ENCODE assay signal across 1 fruit fly cellular context in genomic region chr3L:13022854-13023560, dm6.
TF ChIP-seq lines count a peak whose summit lies in the region.

TSS of gene RpS12 (plus strand) at chr3L:13023352.

TF ChIP-seq in whole organism, embryonic, 481 proteins besides CTCF, POLR2A, EP300 and RAD21 (continued from another document and continues in another):
- peak; percentile 78 for TF ChIP-seq nom (GFP tag; optimal IDR thresholded peaks at IDR 0.05; lab: Kevin White, UChicago)
- TF ChIP-seq dysf (GFP tag; IDR thresholded peaks at IDR 0.05; lab: Robert Waterston, UW): peak; percentile 69
- TF ChIP-seq Ravus (GFP tag; IDR thresholded peaks at IDR 0.05; lab: Robert Waterston, UW): no peak
- peak; percentile 79 for TF ChIP-seq sr (GFP tag; IDR thresholded peaks at IDR 0.05; lab: Robert Waterston, UW)
- peak; percentile 91 for TF ChIP-seq Max (GFP tag; optimal IDR thresholded peaks at IDR 0.05; lab: Kevin White, UChicago)
- peak; percentile 93 for TF ChIP-seq caup (GFP tag; optimal IDR thresholded peaks at IDR 0.05; lab: Kevin White, UChicago; ENCODE audit: severe bottlenecking)
- peak; percentile 36; the same call in 1 of the 2 replicates for TF ChIP-seq CG43689 (GFP tag; IDR thresholded peaks at IDR 0.05; lab: Robert Waterston, UW)
- peak; percentile 56 for TF ChIP-seq Fer2 (tag; optimal IDR thresholded peaks at IDR 0.05; lab: Kevin White, UChicago)
- TF ChIP-seq psq (GFP tag; optimal IDR thresholded peaks at IDR 0.05; lab: Kevin White, UChicago): no peak
- peak; percentile 94 for TF ChIP-seq CG7987 (GFP tag; optimal IDR thresholded peaks at IDR 0.05; lab: Kevin White, UChicago)
- peak; percentile 92 for TF ChIP-seq Rfx (GFP tag; IDR thresholded peaks at IDR 0.05; lab: Robert Waterston, UW)
- TF ChIP-seq Drgx (GFP tag; IDR thresholded peaks at IDR 0.05; lab: Robert Waterston, UW): no peak; the same call in none of the 2 replicates
- peak; percentile 64 for TF ChIP-seq CG8944 (GFP tag; optimal IDR thresholded peaks at IDR 0.05; lab: Kevin White, UChicago)
- peak; percentile 82 for TF ChIP-seq inv (GFP tag; IDR thresholded peaks at IDR 0.05; lab: Robert Waterston, UW; ENCODE audit: partially characterized antibody)
- TF ChIP-seq CG34224 (GFP tag; IDR thresholded peaks at IDR 0.05; lab: Robert Waterston, UW; ENCODE audit: partially characterized antibody): peak; percentile 62
- no peak for TF ChIP-seq sd (tag; optimal IDR thresholded peaks at IDR 0.05; lab: Kevin White, UChicago)
- TF ChIP-seq CoRest (tag; optimal IDR thresholded peaks at IDR 0.05; lab: Kevin White, UChicago): peak; percentile 71
- TF ChIP-seq pzg (GFP tag; optimal IDR thresholded peaks at IDR 0.05; lab: Kevin White, UChicago): peak; percentile 81
- peak; percentile 73 for TF ChIP-seq pho (GFP tag; optimal IDR thresholded peaks at IDR 0.05; lab: Kevin White, UChicago)
- TF ChIP-seq lab (GFP tag; optimal IDR thresholded peaks at IDR 0.05; lab: Kevin White, UChicago): peak; percentile 90
- peak; percentile 99 for TF ChIP-seq MESR4 (GFP tag; optimal IDR thresholded peaks at IDR 0.05; lab: Kevin White, UChicago)
- TF ChIP-seq bigmax (GFP tag; optimal IDR thresholded peaks at IDR 0.05; lab: Kevin White, UChicago): peak; percentile 65
- peak; percentile 87 for TF ChIP-seq CG6813 (GFP tag; optimal IDR thresholded peaks at IDR 0.05; lab: Kevin White, UChicago)
- TF ChIP-seq HmgZ (tag; optimal IDR thresholded peaks at IDR 0.05; lab: Kevin White, UChicago): peak; percentile 59
- peak; percentile 44 for TF ChIP-seq CG8281 (tag; optimal IDR thresholded peaks at IDR 0.05; lab: Kevin White, UChicago)
- peak; percentile 82 for TF ChIP-seq CG17802 (tag; optimal IDR thresholded peaks at IDR 0.05; lab: Kevin White, UChicago)
- peak; percentile 82 for TF ChIP-seq CHES-1-like (GFP tag; optimal IDR thresholded peaks at IDR 0.05; lab: Kevin White, UChicago)
- peak; percentile 62 for TF ChIP-seq CG4282 (GFP tag; optimal IDR thresholded peaks at IDR 0.05; lab: Kevin White, UChicago)
- peak; percentile 58 for TF ChIP-seq Nf-YA (GFP tag; IDR thresholded peaks at IDR 0.05; lab: Robert Waterston, UW)
- TF ChIP-seq CG17328 (GFP tag; IDR thresholded peaks at IDR 0.05; lab: Robert Waterston, UW): peak; percentile 83
- peak; percentile 51 for TF ChIP-seq D19B (GFP tag; optimal IDR thresholded peaks at IDR 0.05; lab: Kevin White, UChicago)
- no peak for TF ChIP-seq br (optimal IDR thresholded peaks at IDR 0.05; lab: Kevin White, UChicago)
- TF ChIP-seq YL-1 (GFP tag; optimal IDR thresholded peaks at IDR 0.05; lab: Kevin White, UChicago): peak; percentile 86
- peak; percentile 77 for TF ChIP-seq CG1647 (GFP tag; optimal IDR thresholded peaks at IDR 0.05; lab: Kevin White, UChicago)
- TF ChIP-seq run (tag; optimal IDR thresholded peaks at IDR 0.05; lab: Kevin White, UChicago): peak; percentile 19
- TF ChIP-seq Sry-δ (GFP tag; optimal IDR thresholded peaks at IDR 0.05; lab: Kevin White, UChicago): peak; percentile 97
- peak; percentile 43; the same call in 1 of the 2 replicates for TF ChIP-seq MBD-R2 (GFP tag; IDR thresholded peaks at IDR 0.05; lab: Robert Waterston, UW)
- TF ChIP-seq ash1 (GFP tag; optimal IDR thresholded peaks at IDR 0.05; lab: Kevin White, UChicago): peak; percentile 81
- TF ChIP-seq E2f2 (GFP tag; IDR thresholded peaks at IDR 0.05; lab: Robert Waterston, UW): peak; percentile 38; the same call in 1 of the 2 replicates
- no peak for TF ChIP-seq CG15479 (GFP tag; optimal IDR thresholded peaks at IDR 0.05; lab: Kevin White, UChicago)
- peak; percentile 69 for TF ChIP-seq CG16779 (GFP tag; IDR thresholded peaks at IDR 0.05; lab: Robert Waterston, UW)
- peak; percentile 17; the same call in 1 of the 2 replicates for TF ChIP-seq rib (GFP tag; IDR thresholded peaks at IDR 0.05; lab: Robert Waterston, UW)
- TF ChIP-seq grn (GFP tag; optimal IDR thresholded peaks at IDR 0.05; lab: Kevin White, UChicago): no peak
- peak in 1 of 3 experiments; percentile 59 for TF ChIP-seq Stat92E (GFP tag; optimal IDR thresholded peaks at IDR 0.05; lab: Kevin White, UChicago)
- TF ChIP-seq sens-2 (GFP tag; IDR thresholded peaks at IDR 0.05; lab: Robert Waterston, UW): peak; percentile 75
- TF ChIP-seq CG10654 (GFP tag; optimal IDR thresholded peaks at IDR 0.05; lab: Kevin White, UChicago): peak; percentile 80
- TF ChIP-seq dimm (GFP tag; IDR thresholded peaks at IDR 0.05; lab: Robert Waterston, UW): no peak
- TF ChIP-seq chinmo (GFP tag; IDR thresholded peaks at IDR 0.05; lab: Robert Waterston, UW; ENCODE audit: partially characterized antibody): peak; percentile 60; the same call in 1 of the 4 replicates
- peak; percentile 82 for TF ChIP-seq hb (GFP tag; IDR thresholded peaks at IDR 0.05; lab: Robert Waterston, UW; ENCODE audit: partially characterized antibody)
- TF ChIP-seq Blimp-1 (GFP tag; optimal IDR thresholded peaks at IDR 0.05; lab: Kevin White, UChicago): no peak
- peak; percentile 71 for TF ChIP-seq CG4854 (GFP tag; optimal IDR thresholded peaks at IDR 0.05; lab: Kevin White, UChicago)
- peak; percentile 63 for TF ChIP-seq CG10543 (GFP tag; optimal IDR thresholded peaks at IDR 0.05; lab: Kevin White, UChicago)
- no peak; the same call in 2 of the 3 replicates for TF ChIP-seq croc (GFP tag; conservative IDR thresholded peaks at IDR 0.05; lab: Robert Waterston, UW)
- peak; percentile 62 for TF ChIP-seq CG4328 (GFP tag; optimal IDR thresholded peaks at IDR 0.05; lab: Kevin White, UChicago)
- peak; percentile 91 for TF ChIP-seq CG11456 (GFP tag; IDR thresholded peaks at IDR 0.05; lab: Robert Waterston, UW)
- no peak for TF ChIP-seq Doc2 (GFP tag; IDR thresholded peaks at IDR 0.05; lab: Robert Waterston, UW)
- TF ChIP-seq ewg (GFP tag; optimal IDR thresholded peaks at IDR 0.05; lab: Kevin White, UChicago): peak; percentile 57
- no peak for TF ChIP-seq CG11560 (tag; IDR thresholded peaks at IDR 0.05; lab: Robert Waterston, UW)
- peak; percentile 65 for TF ChIP-seq ind (GFP tag; optimal IDR thresholded peaks at IDR 0.05; lab: Kevin White, UChicago)
- TF ChIP-seq nmo (GFP tag; optimal IDR thresholded peaks at IDR 0.05; lab: Kevin White, UChicago): peak; percentile 56
- TF ChIP-seq Atf-2 (GFP tag; optimal IDR thresholded peaks at IDR 0.05; lab: Kevin White, UChicago): peak; percentile 65
- peak; percentile 66 for TF ChIP-seq pfk (GFP tag; optimal IDR thresholded peaks at IDR 0.05; lab: Kevin White, UChicago)
- TF ChIP-seq crol (GFP tag; IDR thresholded peaks at IDR 0.05; lab: Robert Waterston, UW): no peak
- peak; percentile 50; the same call in 1 of the 2 replicates for TF ChIP-seq gsb (GFP tag; IDR thresholded peaks at IDR 0.05; lab: Robert Waterston, UW)
- peak; percentile 73 for TF ChIP-seq CG12659 (GFP tag; optimal IDR thresholded peaks at IDR 0.05; lab: Kevin White, UChicago)
- TF ChIP-seq Dref (GFP tag; IDR thresholded peaks at IDR 0.05; lab: Robert Waterston, UW): peak; percentile 92
- TF ChIP-seq tup (GFP tag; optimal IDR thresholded peaks at IDR 0.05; lab: Kevin White, UChicago): peak; percentile 37
- TF ChIP-seq Oli (tag; optimal IDR thresholded peaks at IDR 0.05; lab: Kevin White, UChicago): peak; percentile 60
- peak; percentile 78 for TF ChIP-seq maf-S (GFP tag; optimal IDR thresholded peaks at IDR 0.05; lab: Kevin White, UChicago)
- TF ChIP-seq prd (optimal IDR thresholded peaks at IDR 0.05; lab: Kevin White, UChicago): no peak
- TF ChIP-seq prd (GFP tag; IDR thresholded peaks at IDR 0.05; lab: Robert Waterston, UW): peak; percentile 48; the same call in 2 of the 3 replicates
- TF ChIP-seq Hey (tag; optimal IDR thresholded peaks at IDR 0.05; lab: Kevin White, UChicago): peak; percentile 37
- TF ChIP-seq eyg (GFP tag; optimal IDR thresholded peaks at IDR 0.05; lab: Kevin White, UChicago): peak; percentile 71
- 0 out of 2 replicates have a peak, but pooled peaks have one; percentile 38 for TF ChIP-seq CkIIα-i1 (GFP tag; IDR thresholded peaks at IDR 0.05; lab: Robert Waterston, UW)
- TF ChIP-seq sob (GFP tag; IDR thresholded peaks at IDR 0.05; lab: Robert Waterston, UW): peak; percentile 88
- TF ChIP-seq row (GFP tag; IDR thresholded peaks at IDR 0.05; lab: Robert Waterston, UW): peak; percentile 80
- TF ChIP-seq CG2202 (tag; optimal IDR thresholded peaks at IDR 0.05; lab: Kevin White, UChicago): peak; percentile 67
- TF ChIP-seq cad (GFP tag; optimal IDR thresholded peaks at IDR 0.05; lab: Kevin White, UChicago): no peak
- no peak for TF ChIP-seq Lim3 (GFP tag; IDR thresholded peaks at IDR 0.05; lab: Robert Waterston, UW)
- peak; percentile 6 for TF ChIP-seq Dp (GFP tag; optimal IDR thresholded peaks at IDR 0.05; lab: Kevin White, UChicago)
- no peak for TF ChIP-seq zf30C (GFP tag; optimal IDR thresholded peaks at IDR 0.05; lab: Kevin White, UChicago)
- TF ChIP-seq ase (GFP tag; IDR thresholded peaks at IDR 0.05; lab: Robert Waterston, UW): peak; percentile 79
- peak; percentile 50 for TF ChIP-seq org-1 (GFP tag; optimal IDR thresholded peaks at IDR 0.05; lab: Kevin White, UChicago)
- peak; percentile 30 for TF ChIP-seq Six4 (GFP tag; optimal IDR thresholded peaks at IDR 0.05; lab: Kevin White, UChicago)
- TF ChIP-seq CG8924 (tag; optimal IDR thresholded peaks at IDR 0.05; lab: Kevin White, UChicago): peak; percentile 55
- peak; percentile 70 for TF ChIP-seq Jarid2 (GFP tag; optimal IDR thresholded peaks at IDR 0.05; lab: Kevin White, UChicago)
- peak; percentile 85 for TF ChIP-seq CG11247 (GFP tag; IDR thresholded peaks at IDR 0.05; lab: Robert Waterston, UW)
- TF ChIP-seq CG30431 (GFP tag; optimal IDR thresholded peaks at IDR 0.05; lab: Kevin White, UChicago): peak; percentile 63
- peak; percentile 57 for TF ChIP-seq wdn (GFP tag; IDR thresholded peaks at IDR 0.05; lab: Robert Waterston, UW)
- TF ChIP-seq dmrt11E (tag; optimal IDR thresholded peaks at IDR 0.05; lab: Kevin White, UChicago): peak; percentile 65
- peak; percentile 68 for TF ChIP-seq CG4424 (GFP tag; optimal IDR thresholded peaks at IDR 0.05; lab: Kevin White, UChicago)
- TF ChIP-seq CG6765 (GFP tag; optimal IDR thresholded peaks at IDR 0.05; lab: Kevin White, UChicago): peak; percentile 86
- peak; percentile 55 for TF ChIP-seq Mad (GFP tag; optimal IDR thresholded peaks at IDR 0.05; lab: Kevin White, UChicago)
- TF ChIP-seq Optix (GFP tag; IDR thresholded peaks at IDR 0.05; lab: Robert Waterston, UW): peak; percentile 72
- TF ChIP-seq CG32532 (GFP tag; IDR thresholded peaks at IDR 0.05; lab: Robert Waterston, UW): peak; percentile 82
- peak; percentile 72 for TF ChIP-seq CG10267 (tag; optimal IDR thresholded peaks at IDR 0.05; lab: Kevin White, UChicago)
- peak; percentile 88 for TF ChIP-seq bbx (GFP tag; IDR thresholded peaks at IDR 0.05; lab: Robert Waterston, UW; ENCODE audit: partially characterized antibody)
- TF ChIP-seq CG12236 (GFP tag; optimal IDR thresholded peaks at IDR 0.05; lab: Kevin White, UChicago): peak; percentile 64
- peak; percentile 83 for TF ChIP-seq slbo (GFP tag; IDR thresholded peaks at IDR 0.05; lab: Robert Waterston, UW)
- TF ChIP-seq ssp (GFP tag; IDR thresholded peaks at IDR 0.05; lab: Robert Waterston, UW): peak; percentile 97
- TF ChIP-seq fru (optimal IDR thresholded peaks at IDR 0.05; lab: Kevin White, UChicago): no peak
- peak; percentile 58 for TF ChIP-seq al (GFP tag; IDR thresholded peaks at IDR 0.05; lab: Robert Waterston, UW)
- TF ChIP-seq CG12219 (GFP tag; optimal IDR thresholded peaks at IDR 0.05; lab: Kevin White, UChicago): peak; percentile 72
- peak; percentile 63 for TF ChIP-seq trem (tag; optimal IDR thresholded peaks at IDR 0.05; lab: Kevin White, UChicago)
- no peak for TF ChIP-seq Dfd (GFP tag; optimal IDR thresholded peaks at IDR 0.05; lab: Kevin White, UChicago)
- no peak for TF ChIP-seq corto (GFP tag; optimal IDR thresholded peaks at IDR 0.05; lab: Kevin White, UChicago)
- no peak for TF ChIP-seq Trl (optimal IDR thresholded peaks at IDR 0.05; lab: Kevin White, UChicago)
- peak; percentile 88 for TF ChIP-seq Trl (GFP tag; optimal IDR thresholded peaks at IDR 0.05; lab: Kevin White, UChicago)
- TF ChIP-seq NFAT (GFP tag; IDR thresholded peaks at IDR 0.05; lab: Robert Waterston, UW): peak; percentile 77; the same call in 1 of the 2 replicates
- TF ChIP-seq CG15514 (GFP tag; optimal IDR thresholded peaks at IDR 0.05; lab: Kevin White, UChicago): peak; percentile 87
- TF ChIP-seq CG18619 (GFP tag; optimal IDR thresholded peaks at IDR 0.05; lab: Kevin White, UChicago): peak; percentile 87
- TF ChIP-seq disco-r (GFP tag; optimal IDR thresholded peaks at IDR 0.05; lab: Kevin White, UChicago): peak; percentile 56
- no peak for TF ChIP-seq Tbp (GFP tag; optimal IDR thresholded peaks at IDR 0.05; lab: Kevin White, UChicago)
- TF ChIP-seq ci (GFP tag; IDR thresholded peaks at IDR 0.05; lab: Robert Waterston, UW): peak; percentile 95
- peak; percentile 80 for TF ChIP-seq CG34422 (GFP tag; IDR thresholded peaks at IDR 0.05; lab: Robert Waterston, UW)
- peak; percentile 43 for TF ChIP-seq Usf (GFP tag; optimal IDR thresholded peaks at IDR 0.05; lab: Kevin White, UChicago)
- TF ChIP-seq CG2678 (tag; optimal IDR thresholded peaks at IDR 0.05; lab: Kevin White, UChicago): peak; percentile 60
- peak; percentile 31 for TF ChIP-seq Ssrp (tag; optimal IDR thresholded peaks at IDR 0.05; lab: Kevin White, UChicago)
- TF ChIP-seq Rx (GFP tag; IDR thresholded peaks at IDR 0.05; lab: Robert Waterston, UW): peak; percentile 63; the same call in 1 of the 2 replicates
- TF ChIP-seq CG10321 (GFP tag; IDR thresholded peaks at IDR 0.05; lab: Robert Waterston, UW): peak; percentile 61
- TF ChIP-seq CG3838 (GFP tag; optimal IDR thresholded peaks at IDR 0.05; lab: Kevin White, UChicago): peak; percentile 49
- 0 out of 2 replicates have a peak, but pooled peaks have one; percentile 31 for TF ChIP-seq CG32767 (GFP tag; IDR thresholded peaks at IDR 0.05; lab: Robert Waterston, UW)
- TF ChIP-seq HLH3B (GFP tag; IDR thresholded peaks at IDR 0.05; lab: Robert Waterston, UW): peak; percentile 60
- peak; percentile 73 for TF ChIP-seq CG30403 (GFP tag; optimal IDR thresholded peaks at IDR 0.05; lab: Kevin White, UChicago)
- peak; percentile 63 for TF ChIP-seq tna (GFP tag; IDR thresholded peaks at IDR 0.05; lab: Robert Waterston, UW; ENCODE audit: partially characterized antibody)
- peak; percentile 79 for TF ChIP-seq Xbp1 (GFP tag; optimal IDR thresholded peaks at IDR 0.05; lab: Kevin White, UChicago)
- TF ChIP-seq CG14050 (GFP tag; IDR thresholded peaks at IDR 0.05; lab: Robert Waterston, UW): peak; percentile 42
- TF ChIP-seq Vsx1 (GFP tag; optimal IDR thresholded peaks at IDR 0.05; lab: Kevin White, UChicago): peak; percentile 71
- peak; percentile 58 for TF ChIP-seq cato (GFP tag; optimal IDR thresholded peaks at IDR 0.05; lab: Kevin White, UChicago; ENCODE audit: borderline replicate concordance)
- TF ChIP-seq Dip3 (GFP tag; optimal IDR thresholded peaks at IDR 0.05; lab: Kevin White, UChicago): peak; percentile 68
